Fruit fly (Drosophila melanogaster) whole organism, embryonic: ENCODE results near the gene CG11975.

Experiments used
- ATbp ChIP-seq: fragments of 200-800 bp; sonication (Bioruptor generic); optimal IDR thresholded peaks from 2 replicates; lab custom pipeline; 2017; ENCODE audit warnings: missing biosample characterization, mild to moderate bottlenecking, missing genetic modification characterization, missing genetic modification reagents
- Atf3 ChIP-seq: fragments of 200-800 bp; sonication (Bioruptor generic); optimal IDR thresholded peaks from 3 replicates; lab custom pipeline; 2016; ENCODE audit warnings: missing biosample characterization, missing genetic modification characterization
- Bdp1 ChIP-seq: fragments of 200-800 bp; sonication (Bioruptor generic); optimal IDR thresholded peaks from 3 replicates; lab custom pipeline; 2016; ENCODE audit warnings: missing biosample characterization, missing genetic modification characterization
- CG10267 ChIP-seq: fragments of 200-800 bp; sonication (Bioruptor generic); optimal IDR thresholded peaks from 2 replicates; lab custom pipeline; 2018; ENCODE audit warnings: missing biosample characterization, mild to moderate bottlenecking, missing genetic modification characterization, moderate library complexity
- CG10274 ChIP-seq: fragments of 200-800 bp; sonication (Bioruptor generic); optimal IDR thresholded peaks from 3 replicates; lab custom pipeline; 2017; ENCODE audit warnings: missing biosample characterization, mild to moderate bottlenecking, missing genetic modification characterization
- CG11560 ChIP-seq: fragments of 200-800 bp; sonication (Bioruptor generic); IDR thresholded peaks from 3 replicates; pipeline ENCODE4 v1.3.6; 2022; ENCODE audit warnings: missing biosample characterization, missing genetic modification characterization
- CG12942 ChIP-seq: fragments of 200-800 bp; sonication (Bioruptor generic); optimal IDR thresholded peaks from 3 replicates; lab custom pipeline; 2016; ENCODE audit warnings: missing biosample characterization, missing genetic modification characterization
- CG13123 ChIP-seq: fragments of 200-800 bp; sonication (Bioruptor generic); optimal IDR thresholded peaks from 2 replicates; lab custom pipeline; 2016; ENCODE audit warnings: missing biosample characterization, missing genetic modification characterization
- CG13894 ChIP-seq: fragments of 200-800 bp; sonication (Bioruptor generic); optimal IDR thresholded peaks from 3 replicates; lab custom pipeline; 2018; ENCODE audit warnings: missing biosample characterization, mild to moderate bottlenecking, missing genetic modification characterization, moderate library complexity
- CG14667 ChIP-seq: fragments of 200-800 bp; sonication (Bioruptor generic); IDR thresholded peaks from 2 replicates; pipeline ENCODE4 v1.3.6; 2022; ENCODE audit warnings: missing biosample characterization, missing genetic modification characterization
- CG1529 ChIP-seq: fragments of 200-800 bp; sonication (Bioruptor generic); optimal IDR thresholded peaks from 3 replicates; lab custom pipeline; 2018; ENCODE audit warnings: missing biosample characterization, missing genetic modification characterization
- CG15479 ChIP-seq: fragments of 200-800 bp; sonication (Bioruptor generic); optimal IDR thresholded peaks from 3 replicates; lab custom pipeline; 2019; ENCODE audit warnings: missing biosample characterization, mild to moderate bottlenecking, missing genetic modification characterization, moderate library complexity
- CG17186 ChIP-seq: fragments of 200-800 bp; sonication (Bioruptor generic); optimal IDR thresholded peaks from 3 replicates; lab custom pipeline; 2017; ENCODE audit warnings: missing biosample characterization, missing genetic modification reagents, missing genetic modification characterization
- CG17612 ChIP-seq: fragments of 200-800 bp; sonication (Bioruptor generic); IDR thresholded peaks from 2 replicates; pipeline ENCODE4 v1.3.6; 2022; ENCODE audit warnings: missing biosample characterization, missing genetic modification characterization
- CG18619 ChIP-seq: fragments of 200-800 bp; sonication (Bioruptor generic); optimal IDR thresholded peaks from 3 replicates; lab custom pipeline; 2017; ENCODE audit warnings: missing biosample characterization, mild to moderate bottlenecking, missing genetic modification characterization
- CG3847 ChIP-seq: fragments of 200-800 bp; sonication (Bioruptor generic); IDR thresholded peaks from 2 replicates; pipeline ENCODE4 v1.3.6; 2022; ENCODE audit warnings: missing biosample characterization, missing genetic modification characterization
- CG4404 ChIP-seq: fragments of 200-800 bp; sonication (Bioruptor generic); IDR thresholded peaks from 2 replicates; pipeline ENCODE4 v1.3.6; 2022; ENCODE audit warnings: missing biosample characterization, missing genetic modification characterization
- CG4820 ChIP-seq: fragments of 200-800 bp; sonication (Bioruptor generic); optimal IDR thresholded peaks from 3 replicates; lab custom pipeline; 2016; ENCODE audit warnings: missing biosample characterization, missing genetic modification characterization
- CG8359 ChIP-seq: fragments of 200-800 bp; sonication (Bioruptor generic); optimal IDR thresholded peaks from 2 replicates; lab custom pipeline; 2017; ENCODE audit warnings: missing biosample characterization, mild to moderate bottlenecking, missing genetic modification characterization, borderline replicate concordance
- CG8924 ChIP-seq: fragments of 200-800 bp; optimal IDR thresholded peaks from 3 replicates; lab custom pipeline; 2019; ENCODE audit warnings: missing biosample characterization, mild to moderate bottlenecking, missing genetic modification characterization, moderate library complexity
- CG8944 ChIP-seq: fragments of 200-800 bp; sonication (Bioruptor generic); optimal IDR thresholded peaks from 3 replicates; lab custom pipeline; 2016; ENCODE audit warnings: missing biosample characterization, missing genetic modification characterization
- D19A ChIP-seq: fragments of 200-800 bp; optimal IDR thresholded peaks from 3 replicates; lab custom pipeline; 2019; ENCODE audit warnings: missing biosample characterization, mild to moderate bottlenecking, missing genetic modification characterization, moderate library complexity
- GATAe ChIP-seq: fragments of 200-800 bp; sonication (Bioruptor generic); conservative IDR thresholded peaks from 2 replicates; pipeline ENCODE4 v1.3.6; 2022; ENCODE audit warnings: missing biosample characterization, missing genetic modification characterization
- H2.0 ChIP-seq: fragments of 200-800 bp; sonication (Bioruptor generic); IDR thresholded peaks from 2 replicates; pipeline ENCODE4 v1.3.6; 2022; ENCODE audit warnings: missing biosample characterization, missing genetic modification characterization
- Kr ChIP-seq: fragments of 200-800 bp; sonication (Bioruptor generic); optimal IDR thresholded peaks from 2 replicates; lab custom pipeline; 2017; ENCODE audit warnings: missing biosample characterization, mild to moderate bottlenecking, missing genetic modification characterization
- MTF-1 ChIP-seq: fragments of 200-800 bp; sonication (Bioruptor generic); optimal IDR thresholded peaks from 2 replicates; lab custom pipeline; 2018; ENCODE audit warnings: missing biosample characterization, mild to moderate bottlenecking, missing genetic modification characterization, borderline replicate concordance
- Mad ChIP-seq: fragments of 200-800 bp; sonication (Bioruptor generic); optimal IDR thresholded peaks from 2 replicates; lab custom pipeline; 2016; ENCODE audit warnings: missing biosample characterization, missing genetic modification characterization
- Nf-YA ChIP-seq: fragments of 200-800 bp; sonication (Bioruptor generic); IDR thresholded peaks from 2 replicates; pipeline ENCODE4 v1.3.6; 2022; ENCODE audit warnings: missing biosample characterization, missing genetic modification characterization
- NfI ChIP-seq: fragments of 200-800 bp; sonication (Bioruptor generic); optimal IDR thresholded peaks from 3 replicates; lab custom pipeline; 2018; ENCODE audit warnings: missing biosample characterization, mild to moderate bottlenecking, missing genetic modification characterization, moderate library complexity
- Tbp ChIP-seq: fragments of >200 bp; optimal IDR thresholded peaks from 2 replicates; lab custom pipeline; 2018; ENCODE audit warnings: missing biosample characterization, missing genetic modification characterization
- bigmax ChIP-seq: fragments of 200-800 bp; sonication (Bioruptor generic); optimal IDR thresholded peaks from 2 replicates; lab custom pipeline; 2018; ENCODE audit warnings: missing biosample characterization, mild to moderate bottlenecking, missing genetic modification characterization
- bsh ChIP-seq, 2 experiments: fragments of 200-800 bp; sonication (Bioruptor generic); optimal IDR thresholded peaks; 2 replicates each; lab custom pipeline; 2017 to 2018; ENCODE audit warnings: mild to moderate bottlenecking in 2 of 2, missing biosample characterization in 2 of 2, missing genetic modification characterization in 2 of 2, moderate library complexity in 1 of 2
- ci ChIP-seq: fragments of 200-800 bp; sonication (Bioruptor generic); IDR thresholded peaks from 3 replicates; pipeline ENCODE4 v1.3.6; 2022; ENCODE audit warnings: missing biosample characterization, missing genetic modification characterization
- croc ChIP-seq: fragments of 200-800 bp; sonication (Bioruptor generic); conservative IDR thresholded peaks from 3 replicates; pipeline ENCODE4 v1.3.6; 2022; ENCODE audit warnings: missing biosample characterization, missing genetic modification characterization
- dan ChIP-seq: fragments of 200-800 bp; sonication (Bioruptor generic); IDR thresholded peaks from 2 replicates; pipeline ENCODE4 v1.3.6; 2022; ENCODE audit warnings: missing biosample characterization, missing genetic modification characterization
- en ChIP-seq: fragments of 200-800 bp; sonication (Bioruptor generic); optimal IDR thresholded peaks from 2 replicates; lab custom pipeline; 2016; ENCODE audit warnings: missing biosample characterization, missing genetic modification characterization
- gsb-n ChIP-seq: fragments of 200-800 bp; sonication (Bioruptor generic); optimal IDR thresholded peaks from 3 replicates; lab custom pipeline; 2018; ENCODE audit warnings: missing biosample characterization, mild to moderate bottlenecking, missing genetic modification characterization
- hbn ChIP-seq: fragments of 200-800 bp; sonication (Bioruptor generic); IDR thresholded peaks from 2 replicates; pipeline ENCODE4 v1.3.6; 2022; ENCODE audit warnings: missing biosample characterization, missing genetic modification characterization; ENCODE audit not compliant: partially characterized antibody
- ken ChIP-seq: fragments of 200-800 bp; sonication (Bioruptor generic); IDR thresholded peaks from 3 replicates; pipeline ENCODE4 v1.3.6; 2022; ENCODE audit warnings: missing biosample characterization, missing genetic modification characterization
- nau ChIP-seq: fragments of 200-800 bp; sonication (Bioruptor generic); optimal IDR thresholded peaks from 3 replicates; lab custom pipeline; 2017; ENCODE audit warnings: missing biosample characterization, mild to moderate bottlenecking, missing genetic modification characterization, missing genetic modification reagents
- onecut ChIP-seq: fragments of 200-800 bp; sonication (Bioruptor generic); IDR thresholded peaks from 2 replicates; pipeline ENCODE4 v1.3.6; 2022; ENCODE audit warnings: missing biosample characterization, missing genetic modification characterization
- peb ChIP-seq: fragments of 200-800 bp; sonication (Bioruptor generic); IDR thresholded peaks from 2 replicates; pipeline ENCODE4 v1.3.6; 2022; ENCODE audit warnings: missing biosample characterization, missing genetic modification characterization
- ranshi ChIP-seq: fragments of 200-800 bp; sonication (Bioruptor generic); IDR thresholded peaks from 2 replicates; pipeline ENCODE4 v1.3.6; 2022; ENCODE audit warnings: missing biosample characterization, missing genetic modification characterization
- sc ChIP-seq, 3 experiments: fragments of >200 bp in 2 of 3; fragments of 200-800 bp in 1 of 3; sonication (Bioruptor generic) in 1 of 3; optimal IDR thresholded peaks; 2 replicates in 2 of 3; 3 replicates in 1 of 3; lab custom pipeline; 2017; ENCODE audit warnings: mild to moderate bottlenecking in 1 of 3, missing biosample characterization in 1 of 3, missing genetic modification characterization in 1 of 3, missing genetic modification reagents in 1 of 3
- sima ChIP-seq: fragments of 200-800 bp; sonication (Bioruptor generic); optimal IDR thresholded peaks from 2 replicates; lab custom pipeline; 2016; ENCODE audit warnings: missing biosample characterization, missing genetic modification characterization
- sqz ChIP-seq: fragments of 200-800 bp; sonication (Bioruptor generic); optimal IDR thresholded peaks from 3 replicates; lab custom pipeline; 2018; ENCODE audit warnings: missing biosample characterization, mild to moderate bottlenecking, missing genetic modification characterization
- tgo ChIP-seq: fragments of 200-800 bp; sonication (Bioruptor generic); IDR thresholded peaks from 3 replicates; pipeline ENCODE4 v1.3.6; 2022; ENCODE audit warnings: missing biosample characterization, missing genetic modification characterization
- unc-4 ChIP-seq: fragments of 200-800 bp; sonication (Bioruptor generic); IDR thresholded peaks from 2 replicates; pipeline ENCODE4 v1.3.6; 2022; ENCODE audit warnings: missing biosample characterization, missing genetic modification characterization; ENCODE audit not compliant: partially characterized antibody
- zen2 ChIP-seq: fragments of 200-800 bp; sonication (Bioruptor generic); IDR thresholded peaks from 3 replicates; pipeline ENCODE4 v1.3.6; 2022; ENCODE audit warnings: missing biosample characterization, missing genetic modification characterization; ENCODE audit not compliant: partially characterized antibody

CG11975 gene

dm6 chr3R:9031797-9032418 is 38.9 kb downstream of the CG11975 start (continued):
- peak; percentile 84 for TF ChIP-seq Nf-YA (GFP tag; lab: Robert Waterston, UW)
- TF ChIP-seq Mad: peak; percentile 77
- TF ChIP-seq Bdp1 (GFP tag; lab: Kevin White, UChicago): peak; percentile 72
- TF ChIP-seq CG12942 (GFP tag; lab: Kevin White, UChicago): peak; percentile 80
- peak; percentile 79 for TF ChIP-seq CG10267
- no peak for TF ChIP-seq bigmax
- TF ChIP-seq Atf3 (GFP tag; lab: Kevin White, UChicago): peak; percentile 79
- TF ChIP-seq CG17612: no peak
- TF ChIP-seq CG15479 (GFP tag; lab: Kevin White, UChicago): no peak
- TF ChIP-seq nau: peak; percentile 80
- TF ChIP-seq gsb-n (tag; lab: Kevin White, UChicago): peak; percentile 77
- TF ChIP-seq CG10274 (GFP tag; lab: Kevin White, UChicago): peak; percentile 69
- peak; percentile 80 for TF ChIP-seq onecut (GFP tag; lab: Robert Waterston, UW)
- TF ChIP-seq en: peak; percentile 44
- TF ChIP-seq CG8359: no peak
- no peak for TF ChIP-seq unc-4 (GFP tag; lab: Robert Waterston, UW)
- no peak for TF ChIP-seq hbn
- peak; percentile 87 for TF ChIP-seq CG14667
- TF ChIP-seq CG8944 (GFP tag; lab: Kevin White, UChicago): peak; percentile 45
- TF ChIP-seq CG4404: peak; percentile 69
- TF ChIP-seq ci (GFP tag; lab: Robert Waterston, UW): peak; percentile 97
- peak; percentile 30; the same call in 1 of the 2 replicates for TF ChIP-seq GATAe (GFP tag; lab: Robert Waterston, UW)
- TF ChIP-seq sc (optimal IDR thresholded peaks at IDR 0.05; lab: Kevin White, UChicago): no peak
- TF ChIP-seq sc (GFP tag; optimal IDR thresholded peaks at IDR 0.05; lab: Kevin White, UChicago): peak; percentile 61
- TF ChIP-seq dan (GFP tag; lab: Robert Waterston, UW): no peak
- peak; percentile 95 for TF ChIP-seq sqz (GFP tag; lab: Kevin White, UChicago)
- peak; percentile 90 for TF ChIP-seq ken
- TF ChIP-seq zen2 (GFP tag; lab: Robert Waterston, UW): no peak
- peak; percentile 78 for TF ChIP-seq croc (GFP tag; lab: Robert Waterston, UW)
- TF ChIP-seq CG8924 (tag; lab: Kevin White, UChicago): peak; percentile 89
- TF ChIP-seq CG4820 (GFP tag; lab: Kevin White, UChicago): peak; percentile 83
- peak; percentile 75 for TF ChIP-seq D19A (tag; lab: Kevin White, UChicago)
- TF ChIP-seq Kr (GFP tag; lab: Kevin White, UChicago): peak; percentile 20
- TF ChIP-seq CG3847 (GFP tag; lab: Robert Waterston, UW): peak; percentile 86
- peak; percentile 59 for TF ChIP-seq MTF-1 (GFP tag; lab: Kevin White, UChicago)
- TF ChIP-seq peb (GFP tag; lab: Robert Waterston, UW): peak; percentile 84
- TF ChIP-seq bsh (GFP tag; optimal IDR thresholded peaks at IDR 0.05; lab: Kevin White, UChicago): peak; percentile 89 to 99
- TF ChIP-seq CG11560 (tag; lab: Robert Waterston, UW): peak; percentile 69; the same call in 2 of the 3 replicates
- peak; percentile 87 for TF ChIP-seq CG1529 (GFP tag; lab: Kevin White, UChicago)
- TF ChIP-seq NfI: peak; percentile 91
- peak; percentile 92 for TF ChIP-seq ATbp (GFP tag; lab: Kevin White, UChicago)
- TF ChIP-seq CG18619 (GFP tag; lab: Kevin White, UChicago): peak; percentile 81
- no peak for TF ChIP-seq Tbp (GFP tag; lab: Kevin White, UChicago)
- peak; percentile 8 for TF ChIP-seq sima (GFP tag; lab: Kevin White, UChicago)
- peak; percentile 73 for TF ChIP-seq CG17186
- peak; percentile 91 for TF ChIP-seq H2.0 (GFP tag; lab: Robert Waterston, UW)
- peak; percentile 68 for TF ChIP-seq CG13123
- TF ChIP-seq ranshi (GFP tag; lab: Robert Waterston, UW): peak; percentile 93
- peak; percentile 98 for TF ChIP-seq tgo
- TF ChIP-seq CG13894 (tag; lab: Kevin White, UChicago): peak; percentile 61
